Worm (Caenorhabditis elegans): ENCODE measurements around the gene W07G1.7.

- no peak for TF ChIP-seq pqm-1 (tag; optimal IDR thresholded peaks at IDR 0.05)
- no peak for TF ChIP-seq fkh-10 (GFP tag; optimal IDR thresholded peaks at IDR 0.05)
- TF ChIP-seq sox-2 (GFP tag; IDR thresholded peaks at IDR 0.05) = no peak
- no peak for TF ChIP-seq C08G9.2 (tag; optimal IDR thresholded peaks at IDR 0.05)
- TF ChIP-seq lim-6 (tag; optimal IDR thresholded peaks at IDR 0.05) = no peak
- TF ChIP-seq ama-1 (optimal IDR thresholded peaks at IDR 0.05) = no peak
- no peak for TF ChIP-seq ref-2 (tag; optimal IDR thresholded peaks at IDR 0.05)
- no peak for TF ChIP-seq nhr-11 (tag; optimal IDR thresholded peaks at IDR 0.05)
- TF ChIP-seq ceh-9 (tag; optimal IDR thresholded peaks at IDR 0.05) = no peak
- TF ChIP-seq mec-3 (tag; optimal IDR thresholded peaks at IDR 0.05; ENCODE audit: borderline replicate concordance) = no peak
- TF ChIP-seq unc-55 (GFP tag; optimal IDR thresholded peaks at IDR 0.05) = no peak
- TF ChIP-seq ztf-16 (tag; optimal IDR thresholded peaks at IDR 0.05) = no peak
Measured at ce11 chrII:13973514-13973913, 7.4 kb upstream of the W07G1.7 start, which contains the start of gene Y39G8B.1.

All from whole organism, late embryonic.